Fruit fly (Drosophila melanogaster): ENCODE results near the gene Art6.

- TF ChIP-seq CG8478 (optimal IDR thresholded peaks at IDR 0.05) (no peak), CTCF (optimal IDR thresholded peaks at IDR 0.05) (no peak)
Observed at dm6 chr3R:13972653-13973052, 27.0 kb upstream of the Art6 start.

Data from S2 (cell line).